Worm (Caenorhabditis elegans) whole organism, young adult: ENCODE results near the gene Y71H2B.4.

Experiments used
- D2030.7 ChIP-seq: fragments of 200-800 bp; sonication (Bioruptor generic); IDR thresholded peaks from 2 replicates; pipeline ENCODE4 v1.3.6; 2022; ENCODE audit warnings: missing genetic modification reagents, missing genetic modification characterization, missing compliant biosample characterization
- F39B2.1 ChIP-seq: fragments of 200-800 bp; sonication (Bioruptor generic); IDR thresholded peaks from 2 replicates; pipeline ENCODE4 v1.3.6; 2022; ENCODE audit warnings: missing genetic modification reagents, missing genetic modification characterization, missing compliant biosample characterization
- F57C9.4 ChIP-seq: sonication (generic microtip); optimal IDR thresholded peaks from 2 replicates; lab custom pipeline; 2017; ENCODE audit warnings: mild to moderate bottlenecking, missing genetic modification characterization, missing compliant biosample characterization
- K12H6.12 ChIP-seq: fragments of 200-800 bp; sonication (Bioruptor generic); optimal IDR thresholded peaks from 2 replicates; lab custom pipeline; 2018; ENCODE audit warnings: mild to moderate bottlenecking, missing genetic modification characterization, missing compliant biosample characterization
- T26A5.8 ChIP-seq: sonication (generic microtip); optimal IDR thresholded peaks from 2 replicates; lab custom pipeline; 2016; ENCODE audit warnings: missing genetic modification characterization, missing compliant biosample characterization
- Y79H2A.3 ChIP-seq: fragments of 200-800 bp; sonication (Bioruptor generic); conservative IDR thresholded peaks from 2 replicates; pipeline ENCODE4 v1.3.6; 2022; ENCODE audit warnings: missing genetic modification reagents, missing genetic modification characterization, missing compliant biosample characterization
- ZK185.1 ChIP-seq: sonication (generic microtip); optimal IDR thresholded peaks from 2 replicates; lab custom pipeline; 2016; ENCODE audit warnings: mild to moderate bottlenecking, missing genetic modification characterization, missing compliant biosample characterization; ENCODE audit not compliant: poor library complexity, severe bottlenecking
- aptf-3 ChIP-seq: fragments of 200-800 bp; sonication (Bioruptor generic); IDR thresholded peaks from 2 replicates; pipeline ENCODE4 v1.3.6; 2022; ENCODE audit warnings: missing genetic modification characterization, missing compliant biosample characterization
- atf-7 ChIP-seq: sonication (generic microtip); optimal IDR thresholded peaks from 2 replicates; lab custom pipeline; 2017; ENCODE audit warnings: mild to moderate bottlenecking, missing genetic modification characterization, missing compliant biosample characterization
- attf-3 ChIP-seq: fragments of 200-800 bp; sonication (Bioruptor generic); conservative IDR thresholded peaks from 2 replicates; pipeline ENCODE4 v1.3.6; 2022; ENCODE audit warnings: missing genetic modification reagents, missing genetic modification characterization, missing compliant biosample characterization
- attf-5 ChIP-seq: fragments of 200-800 bp; sonication (Bioruptor generic); optimal IDR thresholded peaks from 2 replicates; lab custom pipeline; 2018; ENCODE audit warnings: mild to moderate bottlenecking, missing genetic modification characterization, missing compliant biosample characterization
- cebp-1 ChIP-seq, 2 experiments: fragments of 200-800 bp in 1 of 2; sonication (Bioruptor generic) in 1 of 2; sonication (generic microtip) in 1 of 2; IDR thresholded peaks in 1 of 2; optimal IDR thresholded peaks in 1 of 2; 2 replicates each; pipeline versions ENCODE4 v1.3.6 to Lab custom; 2017 to 2022; ENCODE audit warnings: missing compliant biosample characterization in 2 of 2, missing genetic modification characterization in 2 of 2, mild to moderate bottlenecking in 1 of 2, missing genetic modification reagents in 1 of 2, moderate library complexity in 1 of 2
- ceh-100 ChIP-seq: fragments of 200-800 bp; sonication (Bioruptor generic); IDR thresholded peaks from 2 replicates; pipeline ENCODE4 v1.3.6; 2022; ENCODE audit warnings: missing genetic modification reagents, missing genetic modification characterization, missing compliant biosample characterization
- ceh-27 ChIP-seq: fragments of 200-800 bp; sonication (Bioruptor generic); optimal IDR thresholded peaks from 2 replicates; lab custom pipeline; 2018; ENCODE audit warnings: mild to moderate bottlenecking, missing genetic modification characterization, moderate library complexity, missing compliant biosample characterization
- die-1 ChIP-seq: sonication (generic microtip); optimal IDR thresholded peaks from 2 replicates; lab custom pipeline; 2016; ENCODE audit warnings: missing genotype, mild to moderate bottlenecking, missing genetic modification characterization, missing compliant biosample characterization
- egl-18 ChIP-seq: fragments of 200-800 bp; sonication (Bioruptor generic); IDR thresholded peaks from 2 replicates; pipeline ENCODE4 v1.3.6; 2022; ENCODE audit warnings: missing genetic modification reagents, missing genetic modification characterization, missing compliant biosample characterization
- ets-4 ChIP-seq: fragments of 200-800 bp; sonication (Bioruptor generic); optimal IDR thresholded peaks from 2 replicates; lab custom pipeline; 2018; ENCODE audit warnings: mild to moderate bottlenecking, missing genetic modification characterization, missing compliant biosample characterization
- fkh-3 ChIP-seq: sonication (generic microtip); optimal IDR thresholded peaks from 2 replicates; lab custom pipeline; 2016; ENCODE audit warnings: mild to moderate bottlenecking, missing genetic modification characterization, missing compliant biosample characterization
- hrde-1 ChIP-seq: sonication (generic microtip); optimal IDR thresholded peaks from 2 replicates; lab custom pipeline; 2016; ENCODE audit warnings: missing genetic modification characterization, mild to moderate bottlenecking, missing compliant biosample characterization, moderate library complexity, missing genotype, missing genetic modification reagents, borderline replicate concordance
- lin-35 ChIP-seq, 3 experiments: fragments of 150-350 bp in 2 of 3; sonication (generic microtip) in 1 of 3; optimal IDR thresholded peaks; 2 replicates each; lab custom pipeline; 2014 to 2018; ENCODE audit warnings: missing biosample characterization in 3 of 3, missing genetic modification characterization in 3 of 3, missing genetic modification reagents in 3 of 3
- lsy-27 ChIP-seq: sonication (generic microtip); optimal IDR thresholded peaks from 2 replicates; lab custom pipeline; 2017; ENCODE audit warnings: missing genetic modification characterization, mild to moderate bottlenecking, missing compliant biosample characterization, antibody characterized with exemption, missing genotype, borderline replicate concordance; ENCODE audit not compliant: insufficient read depth
- madf-10 ChIP-seq: sonication (generic microtip); optimal IDR thresholded peaks from 2 replicates; lab custom pipeline; 2016; ENCODE audit warnings: mild to moderate bottlenecking, missing genetic modification characterization, missing compliant biosample characterization
- mel-28 ChIP-seq: sonication (generic microtip); optimal IDR thresholded peaks from 2 replicates; lab custom pipeline; 2016; ENCODE audit warnings: borderline replicate concordance, mild to moderate bottlenecking, missing genetic modification characterization, missing compliant biosample characterization
- mxl-1 ChIP-seq: sonication (generic microtip); optimal IDR thresholded peaks from 2 replicates; lab custom pipeline; 2016; ENCODE audit warnings: missing genetic modification characterization, missing compliant biosample characterization
- nfya-1 ChIP-seq: sonication (generic microtip); optimal IDR thresholded peaks from 2 replicates; lab custom pipeline; 2017; ENCODE audit warnings: antibody characterized with exemption, missing compliant biosample characterization, missing genetic modification characterization, borderline replicate concordance; ENCODE audit not compliant: insufficient read depth
- nfya-2 ChIP-seq: fragments of 200-800 bp; sonication (Bioruptor generic); IDR thresholded peaks from 2 replicates; pipeline ENCODE4 v1.3.6; 2022; ENCODE audit warnings: missing genetic modification reagents, missing genetic modification characterization, missing compliant biosample characterization
- nhr-179 ChIP-seq: sonication (generic microtip); optimal IDR thresholded peaks from 2 replicates; lab custom pipeline; 2016; ENCODE audit warnings: mild to moderate bottlenecking, missing genetic modification characterization, missing compliant biosample characterization
- nhr-27 ChIP-seq: fragments of 200-800 bp; sonication (Bioruptor generic); optimal IDR thresholded peaks from 2 replicates; lab custom pipeline; 2018; ENCODE audit warnings: mild to moderate bottlenecking, missing genetic modification characterization, moderate library complexity, missing compliant biosample characterization
- repo-1 ChIP-seq: sonication (generic microtip); optimal IDR thresholded peaks from 2 replicates; lab custom pipeline; 2017; ENCODE audit warnings: mild to moderate bottlenecking, missing genetic modification characterization, missing compliant biosample characterization
- sea-2 ChIP-seq: fragments of 200-800 bp; sonication (Bioruptor generic); IDR thresholded peaks from 2 replicates; pipeline ENCODE4 v1.3.6; 2022; ENCODE audit warnings: missing genetic modification characterization, missing compliant biosample characterization
- snpc-4 ChIP-seq, 5 experiments: fragments of 150-350 bp in 1 of 5; sonication (generic microtip) in 4 of 5; optimal IDR thresholded peaks; 2 replicates each; lab custom pipeline; 2014 to 2018; ENCODE audit warnings: missing genetic modification characterization in 5 of 5, missing biosample characterization in 3 of 5, antibody characterized with exemption in 2 of 5, mild to moderate bottlenecking in 2 of 5, missing compliant biosample characterization in 2 of 5, missing genotype in 2 of 5, moderate library complexity in 2 of 5, missing genetic modification reagents in 1 of 5
- tbx-9 ChIP-seq: sonication (generic microtip); optimal IDR thresholded peaks from 2 replicates; lab custom pipeline; 2016; ENCODE audit warnings: borderline replicate concordance, missing genetic modification characterization, inconsistent platforms, missing compliant biosample characterization
- unc-130 ChIP-seq: sonication (generic microtip); optimal IDR thresholded peaks from 2 replicates; lab custom pipeline; 2016; ENCODE audit warnings: missing genetic modification reagents, missing genetic modification characterization, missing compliant biosample characterization
- xnd-1 ChIP-seq: sonication (generic microtip); optimal IDR thresholded peaks from 2 replicates; lab custom pipeline; 2016; ENCODE audit warnings: missing genotype, missing genetic modification reagents, missing genetic modification characterization, missing compliant biosample characterization
- zfh-2 ChIP-seq: fragments of 200-800 bp; sonication (Bioruptor generic); conservative IDR thresholded peaks from 2 replicates; pipeline ENCODE4 v1.3.6; 2022; ENCODE audit warnings: missing genetic modification reagents, missing genetic modification characterization, missing compliant biosample characterization
- ztf-22 ChIP-seq: fragments of 200-800 bp; sonication (Bioruptor generic); optimal IDR thresholded peaks from 2 replicates; lab custom pipeline; 2018; ENCODE audit warnings: mild to moderate bottlenecking, missing genetic modification characterization, moderate library complexity, missing compliant biosample characterization
- ztf-28 ChIP-seq: fragments of 200-800 bp; sonication (Bioruptor generic); IDR thresholded peaks from 2 replicates; pipeline ENCODE4 v1.3.6; 2022; ENCODE audit warnings: missing genetic modification reagents, missing genetic modification characterization, missing compliant biosample characterization

Gene Y71H2B.4

DNA sequence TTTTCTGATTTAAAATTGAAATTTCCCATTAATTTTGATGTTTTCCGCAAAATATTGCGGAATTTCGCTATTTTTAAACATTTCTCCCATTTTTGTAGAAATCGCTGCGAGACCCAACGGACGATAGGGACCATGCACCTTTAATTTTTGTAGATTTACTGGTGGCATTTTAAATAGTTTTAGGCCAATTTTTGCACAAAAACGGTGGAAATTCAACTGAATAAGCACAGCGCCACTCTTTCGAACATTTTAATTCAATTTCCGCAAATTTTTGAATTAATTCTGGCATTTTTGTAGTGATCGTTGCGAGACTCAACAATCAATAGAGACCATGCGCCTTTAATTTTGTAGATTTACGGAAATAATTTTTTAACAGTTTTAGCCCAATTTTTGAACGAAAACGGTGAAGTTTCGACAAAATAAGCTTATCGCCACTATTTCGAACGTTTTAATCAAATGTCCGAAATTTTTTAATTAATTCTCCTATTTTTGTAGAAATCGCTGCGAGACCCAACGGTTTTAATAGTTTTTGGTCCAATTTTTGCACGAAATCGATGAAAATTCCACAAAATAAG, 20.2 kb upstream of the Y71H2B.4 start (continued):
- no peak for TF ChIP-seq ets-4
- no peak for TF ChIP-seq nfya-2
- TF ChIP-seq D2030.7 (GFP tag; lab: Robert Waterston, UW), result peak; percentile 53
- no peak for TF ChIP-seq cebp-1 (GFP tag; IDR thresholded peaks at IDR 0.05; lab: Robert Waterston, UW)
- TF ChIP-seq cebp-1 (tag; optimal IDR thresholded peaks at IDR 0.05; lab: Kevin White, UChicago), result no peak
- no peak for TF ChIP-seq tbx-9 (tag; lab: Kevin White, UChicago)
- TF ChIP-seq nhr-179 (tag; lab: Kevin White, UChicago), result no peak
- no peak for TF ChIP-seq ztf-28 (GFP tag; lab: Robert Waterston, UW)
- TF ChIP-seq nhr-27 (tag; lab: Kevin White, UChicago), result no peak
- no peak for TF ChIP-seq K12H6.12 (tag; lab: Kevin White, UChicago)
- no peak for TF ChIP-seq snpc-4 (GFP tag; optimal IDR thresholded peaks at IDR 0.05; lab: Kevin White, UChicago)
- no peak for TF ChIP-seq snpc-4 (tag; optimal IDR thresholded peaks at IDR 0.05; lab: Kevin White, UChicago)
- no peak for TF ChIP-seq attf-5 (GFP tag; lab: Kevin White, UChicago)
- no peak for TF ChIP-seq aptf-3
- no peak for TF ChIP-seq zfh-2 (GFP tag; lab: Robert Waterston, UW)
- TF ChIP-seq F39B2.1 (GFP tag; lab: Robert Waterston, UW), result no peak
- no peak for TF ChIP-seq unc-130 (GFP tag; lab: Kevin White, UChicago)
- no peak for TF ChIP-seq nfya-1 (tag; lab: Kevin White, UChicago)
- TF ChIP-seq ceh-100 (GFP tag; lab: Robert Waterston, UW), result no peak
- no peak for TF ChIP-seq atf-7
- no peak for TF ChIP-seq ZK185.1
- no peak for TF ChIP-seq T26A5.8 (tag; lab: Kevin White, UChicago)
- TF ChIP-seq lsy-27 (tag; lab: Kevin White, UChicago), result no peak
- TF ChIP-seq sea-2 (GFP tag; lab: Robert Waterston, UW), result no peak
- TF ChIP-seq die-1 (tag; lab: Kevin White, UChicago), result no peak
- TF ChIP-seq lin-35 (GFP tag; optimal IDR thresholded peaks at IDR 0.05; lab: Kevin White, UChicago), result no peak
- peak; percentile 53 for TF ChIP-seq hrde-1 (tag; lab: Kevin White, UChicago)
- TF ChIP-seq ceh-27, result no peak
- no peak for TF ChIP-seq fkh-3 (tag; lab: Kevin White, UChicago)
- TF ChIP-seq F57C9.4 (tag; lab: Kevin White, UChicago), result no peak
- TF ChIP-seq mel-28, result no peak
- TF ChIP-seq mxl-1, result no peak

DNA sequence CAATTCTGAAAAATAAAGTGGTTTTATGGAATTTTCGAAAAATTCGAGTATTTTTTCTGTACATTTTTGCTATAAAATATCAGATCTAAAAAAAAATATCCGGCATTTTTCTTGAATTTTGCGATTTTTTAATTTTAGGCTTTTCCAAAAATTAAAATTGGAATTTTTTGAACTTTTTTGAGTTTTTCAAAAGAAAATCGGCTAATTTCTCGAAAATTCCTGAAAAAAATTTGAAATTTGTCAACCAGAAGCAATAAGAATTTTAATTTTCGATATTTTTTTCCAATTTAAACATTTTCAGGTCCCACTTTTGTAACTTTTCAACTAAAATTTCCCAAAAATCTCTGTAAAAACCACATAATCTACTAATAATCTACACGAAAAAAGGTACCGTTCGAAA, 15.1 kb upstream of the Y71H2B.4 start, which contains the start of gene Y71H2B.11:
Y71H2B.11 (plus strand) TSS at position 301 of the 400 bp plus-strand sequence.
- TF ChIP-seq snpc-4 (GFP tag; optimal IDR thresholded peaks at IDR 0.05; lab: Kevin White, UChicago), result no peak
- TF ChIP-seq snpc-4 (tag; optimal IDR thresholded peaks at IDR 0.05; lab: Kevin White, UChicago), result no peak
- TF ChIP-seq Y79H2A.3, result no peak
- TF ChIP-seq egl-18 (GFP tag; lab: Robert Waterston, UW), result no peak
- TF ChIP-seq repo-1, result no peak
- no peak for TF ChIP-seq ztf-22 (GFP tag; lab: Kevin White, UChicago)
- no peak for TF ChIP-seq madf-10 (tag; lab: Kevin White, UChicago)
- no peak for TF ChIP-seq xnd-1 (tag; lab: Kevin White, UChicago)
- TF ChIP-seq attf-3 (GFP tag; lab: Robert Waterston, UW), result no peak
- no peak for TF ChIP-seq ets-4
- TF ChIP-seq K12H6.12 (tag; lab: Kevin White, UChicago), result no peak
- no peak for TF ChIP-seq sea-2 (GFP tag; lab: Robert Waterston, UW)
- TF ChIP-seq, all 124 proteins: peak for 0
